Fruit fly (Drosophila melanogaster) whole organism, pupa: ENCODE data around the gene Fer3.

ENCODE experiments used
- CG13204 ChIP-seq: fragments of 200-800 bp; sonication (Bioruptor generic); optimal IDR thresholded peaks from 2 replicates; lab custom pipeline; 2018; ENCODE audit warnings: missing biosample characterization, mild to moderate bottlenecking, missing genetic modification characterization, moderate library complexity
- CG17806 ChIP-seq: fragments of 200-800 bp; sonication (Bioruptor generic); optimal IDR thresholded peaks from 2 replicates; lab custom pipeline; 2018; ENCODE audit warnings: missing biosample characterization, mild to moderate bottlenecking, missing genetic modification characterization, moderate library complexity
- EcR ChIP-seq: fragments of 200-800 bp; sonication (Bioruptor generic); optimal IDR thresholded peaks from 3 replicates; lab custom pipeline; 2019; ENCODE audit warnings: missing biosample characterization, missing genetic modification characterization, mild to moderate bottlenecking, moderate library complexity, missing genetic modification reagents
- Ets98B ChIP-seq: fragments of 200-800 bp; sonication (Bioruptor generic); IDR thresholded peaks from 2 replicates; pipeline ENCODE4 v1.3.6; 2022; ENCODE audit warnings: missing biosample characterization, missing genetic modification characterization
- Snoo ChIP-seq: fragments of 200-800 bp; sonication (Bioruptor generic); optimal IDR thresholded peaks from 3 replicates; lab custom pipeline; 2017; ENCODE audit warnings: missing biosample characterization, mild to moderate bottlenecking, missing genetic modification characterization, inconsistent platforms
- gl ChIP-seq: fragments of 200-800 bp; sonication (Bioruptor generic); optimal IDR thresholded peaks from 2 replicates; lab custom pipeline; 2018; ENCODE audit warnings: missing biosample characterization, mild to moderate bottlenecking, missing genetic modification characterization

DNA sequence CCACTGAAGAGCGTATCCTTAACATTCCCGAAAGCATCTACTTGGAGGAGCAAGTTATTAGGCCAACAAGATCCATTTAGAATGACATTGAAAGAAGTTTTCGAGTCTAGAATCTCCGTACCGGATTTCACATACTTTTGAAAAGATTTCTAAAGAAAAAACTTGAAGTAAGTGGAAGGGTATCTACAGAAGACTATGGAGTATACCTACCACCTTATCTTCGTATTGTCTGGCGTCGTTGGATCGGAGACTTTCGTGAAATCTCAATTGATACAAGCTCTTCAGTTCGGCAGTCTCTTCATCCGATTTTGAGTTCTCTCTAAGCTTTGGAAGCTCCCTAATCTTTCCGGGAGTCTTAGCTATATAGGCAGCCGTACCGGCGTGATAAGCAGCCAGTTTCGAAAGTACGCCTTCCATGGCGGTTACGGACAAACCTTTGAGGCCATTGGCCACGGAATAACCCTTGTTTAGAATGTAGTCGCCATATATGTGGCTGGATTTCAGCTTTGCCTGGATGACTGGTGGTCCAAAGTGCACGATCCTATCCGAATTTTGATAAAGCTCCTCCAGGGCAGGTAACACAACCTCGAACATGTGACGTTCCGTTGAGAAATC is 3.1 kb downstream of the Fer3 start:
- TF ChIP-seq Snoo (tag; lab: Kevin White, UChicago) = no peak
- TF ChIP-seq gl (tag; lab: Kevin White, UChicago) = no peak
- TF ChIP-seq EcR (GFP tag; lab: Kevin White, UChicago) = no peak
- no peak for TF ChIP-seq Ets98B (GFP tag; lab: Robert Waterston, UW)
- no peak for TF ChIP-seq CG17806 (tag; lab: Kevin White, UChicago)
- TF ChIP-seq CG13204 = no peak
